Worm (Caenorhabditis elegans) whole organism, L2 larva: Measurements from ENCODE around the gene ZC196.8.
"Not testable (repeated sequence)": the region's sequence is repeated elsewhere in the genome, so short reads cannot be mapped to it uniquely, and the experiment has no call there.

ENCODE experiments used
- C34F6.9 ChIP-seq: fragments of 150-350 bp; optimal IDR thresholded peaks from 2 replicates; lab custom pipeline; 2014; ENCODE audit warnings: missing biosample characterization, missing genetic modification characterization
- F13H6.1 ChIP-seq: sonication (generic microtip); optimal IDR thresholded peaks from 2 replicates; lab custom pipeline; 2016; ENCODE audit warnings: missing genetic modification characterization, missing compliant biosample characterization
- Y55F3AM.14 ChIP-seq: fragments of 200-800 bp; sonication (Bioruptor generic); optimal IDR thresholded peaks from 2 replicates; lab custom pipeline; 2018; ENCODE audit warnings: mild to moderate bottlenecking, missing genetic modification characterization, missing compliant biosample characterization
- alr-1 ChIP-seq: fragments of 150-350 bp; optimal IDR thresholded peaks from 2 replicates; lab custom pipeline; 2014; ENCODE audit warnings: missing biosample characterization, missing genetic modification characterization
- aly-2 ChIP-seq: fragments of 150-350 bp; optimal IDR thresholded peaks from 2 replicates; lab custom pipeline; 2014; ENCODE audit warnings: missing biosample characterization, missing genetic modification characterization
- ama-1 ChIP-seq: fragments of 150-350 bp; optimal IDR thresholded peaks from 2 replicates; lab custom pipeline; 2018; ENCODE audit warnings: inconsistent platforms
- blmp-1 ChIP-seq: sonication (generic microtip); optimal IDR thresholded peaks from 2 replicates; lab custom pipeline; 2017; ENCODE audit warnings: missing genetic modification characterization, mild to moderate bottlenecking, missing compliant biosample characterization, antibody characterized with exemption, moderate library complexity; ENCODE audit not compliant: insufficient read depth
- ceh-16 ChIP-seq: fragments of 150-350 bp; optimal IDR thresholded peaks from 2 replicates; lab custom pipeline; 2014; ENCODE audit warnings: missing biosample characterization, missing genetic modification characterization
- crh-2 ChIP-seq: sonication (generic microtip); optimal IDR thresholded peaks from 2 replicates; lab custom pipeline; 2017; ENCODE audit warnings: missing biosample characterization, missing genetic modification characterization
- dmd-4 ChIP-seq: sonication (generic microtip); optimal IDR thresholded peaks from 2 replicates; lab custom pipeline; 2017; ENCODE audit warnings: missing biosample characterization, missing genetic modification characterization
- egl-27 ChIP-seq: sonication (generic microtip); optimal IDR thresholded peaks from 3 replicates; lab custom pipeline; 2017; ENCODE audit warnings: missing biosample characterization, missing genetic modification reagents, missing genetic modification characterization
- elt-1 ChIP-seq: fragments of 150-350 bp; optimal IDR thresholded peaks from 2 replicates; lab custom pipeline; 2014; ENCODE audit warnings: missing biosample characterization, missing genetic modification characterization
- fos-1 ChIP-seq: fragments of 150-350 bp; optimal IDR thresholded peaks from 2 replicates; lab custom pipeline; 2014; ENCODE audit warnings: missing biosample characterization, missing genetic modification characterization
- gmeb-1 ChIP-seq: fragments of 150-350 bp; optimal IDR thresholded peaks from 2 replicates; lab custom pipeline; 2014; ENCODE audit warnings: missing biosample characterization, missing genetic modification characterization
- lin-11 ChIP-seq: fragments of 150-350 bp; sonication (generic microtip); optimal IDR thresholded peaks from 2 replicates; lab custom pipeline; 2014; ENCODE audit warnings: missing biosample characterization, missing genetic modification characterization, inconsistent platforms, mixed read lengths
- lin-13 ChIP-seq: fragments of 150-350 bp; optimal IDR thresholded peaks from 2 replicates; lab custom pipeline; 2014; ENCODE audit warnings: missing biosample characterization, missing genetic modification reagents, missing genetic modification characterization
- mab-5 ChIP-seq: fragments of 150-350 bp; optimal IDR thresholded peaks from 2 replicates; lab custom pipeline; 2014; ENCODE audit warnings: missing biosample characterization, missing genetic modification characterization
- mbf-1 ChIP-seq: sonication (generic microtip); optimal IDR thresholded peaks from 2 replicates; lab custom pipeline; 2017; ENCODE audit warnings: missing biosample characterization, missing genetic modification characterization
- mdl-1 ChIP-seq, 2 experiments: fragments of 150-350 bp in 1 of 2; sonication (generic microtip) in 1 of 2; optimal IDR thresholded peaks; 2 replicates each; lab custom pipeline; 2017; ENCODE audit warnings: missing biosample characterization in 2 of 2, missing genetic modification characterization in 2 of 2
- nhr-12 ChIP-seq: fragments of 150-350 bp; optimal IDR thresholded peaks from 2 replicates; lab custom pipeline; 2014; ENCODE audit warnings: missing biosample characterization, missing genetic modification characterization
- nhr-23 ChIP-seq: fragments of 150-350 bp; optimal IDR thresholded peaks from 2 replicates; lab custom pipeline; 2014; ENCODE audit warnings: missing biosample characterization, missing genetic modification reagents, missing genetic modification characterization
- nhr-237 ChIP-seq: fragments of 150-350 bp; optimal IDR thresholded peaks from 2 replicates; lab custom pipeline; 2014; ENCODE audit warnings: missing biosample characterization, missing genetic modification characterization
- nhr-25 ChIP-seq: fragments of 150-350 bp; sonication (generic microtip); optimal IDR thresholded peaks from 3 replicates; lab custom pipeline; 2014; ENCODE audit warnings: missing biosample characterization, missing genetic modification characterization
- nhr-6 ChIP-seq: fragments of 150-350 bp; optimal IDR thresholded peaks from 2 replicates; lab custom pipeline; 2014; ENCODE audit warnings: missing biosample characterization, missing genetic modification characterization
- sma-9 ChIP-seq, 2 experiments: fragments of 150-350 bp in 1 of 2; sonication (generic microtip) in 1 of 2; optimal IDR thresholded peaks; 2 replicates each; lab custom pipeline; 2014 to 2016; ENCODE audit warnings: missing genetic modification characterization in 2 of 2, mild to moderate bottlenecking in 1 of 2, missing biosample characterization in 1 of 2, missing compliant biosample characterization in 1 of 2, missing genetic modification reagents in 1 of 2, moderate library complexity in 1 of 2
- snpc-4 ChIP-seq: fragments of 150-350 bp; optimal IDR thresholded peaks from 2 replicates; lab custom pipeline; 2014; ENCODE audit warnings: missing biosample characterization, missing genetic modification characterization
- unc-39 ChIP-seq: fragments of 150-350 bp; optimal IDR thresholded peaks from 2 replicates; lab custom pipeline; 2014; ENCODE audit warnings: missing biosample characterization, missing genetic modification characterization
- unc-55 ChIP-seq: fragments of 150-350 bp; sonication (generic microtip); optimal IDR thresholded peaks from 3 replicates; lab custom pipeline; 2014; ENCODE audit warnings: missing biosample characterization, missing genetic modification reagents, missing genetic modification characterization
- zag-1 ChIP-seq: fragments of 150-350 bp; optimal IDR thresholded peaks from 2 replicates; lab custom pipeline; 2014; ENCODE audit warnings: missing biosample characterization, missing genetic modification characterization
- ztf-1 ChIP-seq: fragments of 200-800 bp; sonication (Bioruptor generic); conservative IDR thresholded peaks from 2 replicates; pipeline ENCODE4 v1.3.6; 2022; ENCODE audit warnings: missing genetic modification characterization, missing compliant biosample characterization
- ztf-11 ChIP-seq: sonication (generic microtip); optimal IDR thresholded peaks from 2 replicates; lab custom pipeline; 2017; ENCODE audit warnings: missing biosample characterization, missing genetic modification characterization
- ztf-4 ChIP-seq: fragments of 150-350 bp; optimal IDR thresholded peaks from 2 replicates; lab custom pipeline; 2014; ENCODE audit warnings: missing biosample characterization, missing genetic modification characterization

The ZC196.8 gene

ce11 chrV:8732934-8733333, 10.9 kb upstream of the ZC196.8 start, which contains the start of gene ZC196.4:
Gene ZC196.4 (plus strand): TSS chrV:8733106.
- TF ChIP-seq nhr-12 (tag; lab: Kevin White, UChicago) = no peak
- TF ChIP-seq ztf-4 (tag; lab: Kevin White, UChicago) = no peak
- no peak for TF ChIP-seq ceh-16
- peak; percentile 45 for TF ChIP-seq fos-1

ce11 chrV:8730991-8731390, 8.9 kb upstream of the ZC196.8 start:
- TF ChIP-seq ztf-11 (no peak), fos-1 (peak; percentile 20), C34F6.9 (tag; lab: Kevin White, UChicago) (no peak)

ce11 chrV:8729100-8729499, 7.0 kb upstream of the ZC196.8 start, which contains the start of gene ZC196.5:
Gene ZC196.5 (plus strand): TSS chrV:8729400.
- TF ChIP-seq F13H6.1 (no peak), zag-1 (tag; lab: Kevin White, UChicago) (no peak), aly-2 (tag; lab: Kevin White, UChicago) (no peak), crh-2 (tag; lab: Kevin White, UChicago) (no peak), nhr-237 (tag; lab: Kevin White, UChicago) (no peak), snpc-4 (no peak), nhr-23 (no peak), unc-39 (tag; lab: Kevin White, UChicago) (no peak), nhr-25 (tag; lab: Kevin White, UChicago) (no peak), gmeb-1 (no peak), lin-13 (GFP tag; lab: Kevin White, UChicago) (no peak)

- TF ChIP-seq elt-1 (tag; lab: Kevin White, UChicago) (no peak), nhr-25 (tag; lab: Kevin White, UChicago) (no peak), Y55F3AM.14 (GFP tag; lab: Kevin White, UChicago) (no peak), mdl-1 (tag; optimal IDR thresholded peaks at IDR 0.05; lab: Kevin White, UChicago) (no peak), dmd-4 (no peak), C34F6.9 (tag; lab: Kevin White, UChicago) (no peak), ztf-1 (GFP tag; lab: Robert Waterston, UW) (no peak), nhr-12 (tag; lab: Kevin White, UChicago) (no peak), blmp-1 (tag; lab: Kevin White, UChicago) (no peak), alr-1 (no peak), fos-1 (no peak), lin-11 (no peak), nhr-6 (tag; lab: Kevin White, UChicago) (no peak), mab-5 (no peak), nhr-237 (tag; lab: Kevin White, UChicago) (no peak), unc-55 (GFP tag; lab: Kevin White, UChicago) (no peak), lin-13 (GFP tag; lab: Kevin White, UChicago) (no peak), egl-27 (no peak), ama-1 (lab: Kevin White, UChicago) (no peak)
These were observed 5.0 kb upstream of the ZC196.8 start, which contains the start of gene ZC196.9 for ce11 chrV:8727077-8727476. Gene ZC196.9 (minus strand): TSS chrV:8727177.

- not testable (repeated sequence) for TF ChIP-seq Y55F3AM.14 (GFP tag; lab: Kevin White, UChicago); mbf-1 (tag; lab: Kevin White, UChicago); dmd-4
These were observed 4.2 kb upstream of the ZC196.8 start, which contains the start of gene droe-8 for ce11 chrV:8726228-8726627. Gene droe-8 (plus strand): TSS chrV:8726528.

- TF ChIP-seq ama-1 (lab: Kevin White, UChicago) = no peak
These were observed 3.7 kb downstream of the ZC196.8 start for ce11 chrV:8718399-8718798.

- TF ChIP-seq mbf-1 (tag; lab: Kevin White, UChicago) (no peak), sma-9 (GFP tag; optimal IDR thresholded peaks at IDR 0.05; lab: Kevin White, UChicago) (peak; percentile 45), sma-9 (tag; optimal IDR thresholded peaks at IDR 0.05; lab: Kevin White, UChicago) (no peak)
- TF ChIP-seq, all 48 proteins: peak for 1
These were observed 5.9 kb downstream of the ZC196.8 start, which contains the start of gene glr-5 for ce11 chrV:8716175-8716574. Gene glr-5 (plus strand): TSS chrV:8716495.
